Worm (Caenorhabditis elegans) whole organism, L1 larva: ENCODE results near the gene K09F6.13.

ENCODE experiments used
- ces-1 ChIP-seq: fragments of 150-350 bp; optimal IDR thresholded peaks from 2 replicates; lab custom pipeline; 2014; ENCODE audit warnings: missing biosample characterization, missing genetic modification reagents, missing genetic modification characterization
- efl-1 ChIP-seq, 4 experiments: fragments of 150-350 bp; optimal IDR thresholded peaks in 3 of 4; peaks in 1 of 4; 1 replicate in 1 of 4; 2 replicates in 3 of 4; lab custom pipeline; 2014; ENCODE audit warnings: missing biosample characterization in 2 of 4, missing genetic modification characterization in 2 of 4, missing genetic modification reagents in 2 of 4
- elt-2 ChIP-seq: sonication (generic microtip); optimal IDR thresholded peaks from 2 replicates; lab custom pipeline; 2016; ENCODE audit warnings: missing genetic modification characterization, mild to moderate bottlenecking, inconsistent platforms, missing compliant biosample characterization, missing genetic modification reagents
- fos-1 ChIP-seq: fragments of 150-350 bp; optimal IDR thresholded peaks from 2 replicates; lab custom pipeline; 2014; ENCODE audit warnings: missing biosample characterization, missing genetic modification characterization
- lin-13 ChIP-seq: fragments of 150-350 bp; optimal IDR thresholded peaks from 2 replicates; lab custom pipeline; 2014; ENCODE audit warnings: missing biosample characterization, missing genetic modification reagents, missing genetic modification characterization
- mab-9 ChIP-seq: fragments of 200-800 bp; sonication (Bioruptor generic); IDR thresholded peaks from 2 replicates; pipeline ENCODE4 v1.3.6; 2022; ENCODE audit warnings: missing genetic modification reagents, missing genetic modification characterization, missing compliant biosample characterization
- nhr-12 ChIP-seq: sonication (generic microtip); optimal IDR thresholded peaks from 2 replicates; lab custom pipeline; 2017; ENCODE audit warnings: missing biosample characterization, missing genetic modification characterization
- nhr-237 ChIP-seq: fragments of 150-350 bp; optimal IDR thresholded peaks from 2 replicates; lab custom pipeline; 2014; ENCODE audit warnings: missing biosample characterization, missing genetic modification characterization
- nhr-47 ChIP-seq: sonication (generic microtip); optimal IDR thresholded peaks from 2 replicates; lab custom pipeline; 2016; ENCODE audit warnings: mild to moderate bottlenecking, missing genetic modification characterization, moderate library complexity, missing compliant biosample characterization
- sptf-1 ChIP-seq: fragments of 150-350 bp; optimal IDR thresholded peaks from 2 replicates; lab custom pipeline; 2014; ENCODE audit warnings: missing biosample characterization, missing genetic modification characterization

- TF ChIP-seq fos-1 (tag; lab: Kevin White, UChicago), result no peak
- TF ChIP-seq elt-2, result no peak
- TF ChIP-seq nhr-237 (tag; lab: Kevin White, UChicago), result no peak
- TF ChIP-seq sptf-1, result no peak
- TF ChIP-seq nhr-12 (tag; lab: Kevin White, UChicago), result no peak
- TF ChIP-seq mab-9, result no peak
- TF ChIP-seq lin-13, result no peak
- TF ChIP-seq efl-1 (optimal IDR thresholded peaks at IDR 0.05; lab: Kevin White, UChicago), result no peak
- no peak for TF ChIP-seq efl-1 (GFP tag; optimal IDR thresholded peaks at IDR 0.05 in 1 of 2; lab: Kevin White, UChicago)
- no peak for TF ChIP-seq ces-1 (GFP tag; lab: Kevin White, UChicago)
- TF ChIP-seq nhr-47 (tag; lab: Kevin White, UChicago), result no peak
Measured at ce11 chrII:2330462-2330861, 41.5 kb downstream of the K09F6.13 start.
